Worm (Caenorhabditis elegans) whole organism, L2 larva: ENCODE data around the gene cec-3.

Source experiments
- lin-13 ChIP-seq: fragments of 150-350 bp; optimal IDR thresholded peaks from 2 replicates; lab custom pipeline; 2014; ENCODE audit warnings: missing biosample characterization, missing genetic modification reagents, missing genetic modification characterization
- mdl-1 ChIP-seq, 2 experiments: fragments of 150-350 bp in 1 of 2; sonication (generic microtip) in 1 of 2; optimal IDR thresholded peaks; 2 replicates each; lab custom pipeline; 2017; ENCODE audit warnings: missing biosample characterization in 2 of 2, missing genetic modification characterization in 2 of 2

DNA sequence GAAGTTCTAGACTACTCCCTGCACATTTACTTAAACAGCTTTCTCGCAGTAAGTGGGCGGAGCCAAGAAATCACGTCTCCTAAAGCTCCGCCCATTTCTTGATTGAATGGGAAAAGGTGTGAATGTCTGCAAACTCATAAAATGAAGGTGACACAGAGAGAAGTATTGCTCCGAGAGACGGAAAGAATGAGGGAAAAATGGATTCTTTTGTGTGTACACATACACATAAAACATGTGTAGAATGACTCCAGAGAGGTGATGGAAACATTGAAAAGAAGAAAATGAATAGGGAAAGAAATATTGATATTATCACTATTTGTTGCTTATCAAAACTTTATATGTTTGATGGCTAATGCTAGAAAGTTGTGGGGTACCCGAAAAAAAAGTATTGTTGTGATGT is 5.9 kb downstream of the cec-3 start:
- TF ChIP-seq mdl-1 (tag; optimal IDR thresholded peaks at IDR 0.05; lab: Kevin White, UChicago) (no peak), lin-13 (no peak)
